Fruit fly (Drosophila melanogaster): ENCODE results near the gene Tmf.

The Tmf gene

dm6 chrX:6843841-6844440, at the start of gene Tmf, which contains the start of gene CG14435 (continued):
- TF ChIP-seq crp (GFP tag; optimal IDR thresholded peaks at IDR 0.05), result peak in 1 of 2 experiments; percentile 65
- TF ChIP-seq tll (GFP tag; optimal IDR thresholded peaks at IDR 0.05), result no peak
- TF ChIP-seq unpg (GFP tag; optimal IDR thresholded peaks at IDR 0.05), result peak; percentile 84
- TF ChIP-seq Myb (GFP tag; optimal IDR thresholded peaks at IDR 0.05), result peak; percentile 4
- TF ChIP-seq CG34422 (GFP tag; IDR thresholded peaks at IDR 0.05), result peak; percentile 92
- no peak for TF ChIP-seq bigmax (GFP tag; optimal IDR thresholded peaks at IDR 0.05)
- peak; percentile 44 for TF ChIP-seq Camta (GFP tag; optimal IDR thresholded peaks at IDR 0.05)
- TF ChIP-seq Nf-YB (GFP tag; optimal IDR thresholded peaks at IDR 0.05), result peak; percentile 63
- TF ChIP-seq CG12391 (tag; optimal IDR thresholded peaks at IDR 0.05), result peak; percentile 92
- TF ChIP-seq gro (GFP tag; optimal IDR thresholded peaks at IDR 0.05), result peak; percentile 5
- TF ChIP-seq CG1233 (GFP tag; optimal IDR thresholded peaks at IDR 0.05), result peak; percentile 82
- peak; percentile 79 for TF ChIP-seq Dek (tag; optimal IDR thresholded peaks at IDR 0.05)
- TF ChIP-seq ERR (GFP tag; optimal IDR thresholded peaks at IDR 0.05), result no peak
- peak; percentile 78 for TF ChIP-seq stc (GFP tag; IDR thresholded peaks at IDR 0.05)
- TF ChIP-seq exex (tag; optimal IDR thresholded peaks at IDR 0.05), result peak; percentile 55
- peak; percentile 69 for TF ChIP-seq CG14050 (GFP tag; IDR thresholded peaks at IDR 0.05)
- no peak for TF ChIP-seq Tbp (GFP tag; optimal IDR thresholded peaks at IDR 0.05)
- TF ChIP-seq BEAF-32 (GFP tag; optimal IDR thresholded peaks at IDR 0.05), result peak; percentile 72
- TF ChIP-seq Abd-B (GFP tag; optimal IDR thresholded peaks at IDR 0.05), result peak; percentile 90
- peak; percentile 83 for TF ChIP-seq vvl (GFP tag; IDR thresholded peaks at IDR 0.05)
- TF ChIP-seq CG6175 (GFP tag; IDR thresholded peaks at IDR 0.05), result peak; percentile 80
- TF ChIP-seq nmo (GFP tag; optimal IDR thresholded peaks at IDR 0.05), result peak; percentile 91
- peak; percentile 24 for TF ChIP-seq scrt (GFP tag; optimal IDR thresholded peaks at IDR 0.05)
- peak; percentile 62 for TF ChIP-seq CG13123 (GFP tag; optimal IDR thresholded peaks at IDR 0.05)
- peak; percentile 80 for TF ChIP-seq dmrt99B (tag; optimal IDR thresholded peaks at IDR 0.05)
- TF ChIP-seq sr (GFP tag; IDR thresholded peaks at IDR 0.05), result 0 out of 3 replicates have a peak, but pooled peaks have one; percentile 41
- TF ChIP-seq H15 (GFP tag; IDR thresholded peaks at IDR 0.05), result peak; percentile 82
- peak; percentile 44 for TF ChIP-seq jumu (GFP tag; optimal IDR thresholded peaks at IDR 0.05)
- TF ChIP-seq Sox102F (GFP tag; optimal IDR thresholded peaks at IDR 0.05), result peak; percentile 9
- peak; percentile 76 for TF ChIP-seq CG10979 (tag; optimal IDR thresholded peaks at IDR 0.05)
- TF ChIP-seq fru (optimal IDR thresholded peaks at IDR 0.05), result no peak
- peak; percentile 68 for TF ChIP-seq onecut (GFP tag; IDR thresholded peaks at IDR 0.05)
- TF ChIP-seq CG6654 (GFP tag; optimal IDR thresholded peaks at IDR 0.05), result peak; percentile 56
- TF ChIP-seq CG4730 (GFP tag; IDR thresholded peaks at IDR 0.05), result peak; percentile 74
- peak; percentile 58; the same call in 1 of the 3 replicates for TF ChIP-seq otp (GFP tag; IDR thresholded peaks at IDR 0.05)
- TF ChIP-seq Antp (GFP tag; optimal IDR thresholded peaks at IDR 0.05), result peak; percentile 28
- no peak for TF ChIP-seq CG1832 (GFP tag; optimal IDR thresholded peaks at IDR 0.05)
- TF ChIP-seq ash1 (GFP tag; optimal IDR thresholded peaks at IDR 0.05), result no peak
- TF ChIP-seq pzg (GFP tag; optimal IDR thresholded peaks at IDR 0.05), result peak; percentile 46
- TF ChIP-seq crol (GFP tag; IDR thresholded peaks at IDR 0.05), result 0 out of 2 replicates have a peak, but pooled peaks have one; percentile 29
- TF ChIP-seq wek (GFP tag; optimal IDR thresholded peaks at IDR 0.05), result peak; percentile 92
- TF ChIP-seq CG12104 (GFP tag; optimal IDR thresholded peaks at IDR 0.05), result peak; percentile 66
- no peak for TF ChIP-seq Doc3 (GFP tag; IDR thresholded peaks at IDR 0.05; ENCODE audit: partially characterized antibody)
- TF ChIP-seq CG43689 (GFP tag; IDR thresholded peaks at IDR 0.05), result peak; percentile 66; the same call in 1 of the 2 replicates
- TF ChIP-seq Xbp1 (GFP tag; optimal IDR thresholded peaks at IDR 0.05), result peak; percentile 87
- TF ChIP-seq Fer2 (tag; optimal IDR thresholded peaks at IDR 0.05), result peak; percentile 69
- peak; percentile 57 for TF ChIP-seq ac (GFP tag; optimal IDR thresholded peaks at IDR 0.05)
- TF ChIP-seq btn (GFP tag; optimal IDR thresholded peaks at IDR 0.05), result no peak
- peak; percentile 58 for TF ChIP-seq CG11696 (GFP tag; IDR thresholded peaks at IDR 0.05)
- TF ChIP-seq so (GFP tag; IDR thresholded peaks at IDR 0.05), result peak; percentile 57; the same call in 2 of the 3 replicates

Measured in whole organism, embryonic.